Worm (Caenorhabditis elegans): ENCODE measurements around the gene dna-2.

Gene dna-2

DNA sequence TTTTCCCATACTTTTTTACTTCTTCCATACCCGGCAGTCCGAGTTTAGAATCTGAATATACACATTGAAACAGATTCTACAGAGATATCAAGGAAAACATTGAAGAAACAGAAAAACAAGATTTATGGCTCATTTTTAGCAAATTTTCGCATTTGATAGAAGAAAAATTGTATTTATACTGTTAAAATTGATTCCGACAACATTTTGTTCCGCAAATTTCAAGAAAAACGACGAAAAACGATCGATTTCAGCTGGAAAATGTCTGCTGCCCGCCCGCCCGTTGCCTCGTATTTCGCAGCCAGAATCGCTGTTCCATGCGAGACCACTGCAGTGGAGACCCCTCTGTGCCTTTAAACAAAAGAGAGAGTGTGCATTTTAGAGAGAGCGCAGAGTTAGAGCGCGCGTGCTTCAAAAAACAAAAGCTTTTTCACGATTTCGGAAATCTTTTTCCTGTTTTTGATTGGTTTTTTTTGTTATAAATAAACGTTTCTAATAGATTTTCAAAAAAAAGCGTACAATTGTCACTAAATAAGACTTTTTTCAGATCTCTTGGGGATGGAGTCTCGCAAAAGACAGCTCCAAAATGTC is at the start of gene dna-2, which contains the start of gene patr-1 (continued):
- TF ChIP-seq F57C9.4 (tag; optimal IDR thresholded peaks at IDR 0.05) (no peak), ztf-26 (tag; optimal IDR thresholded peaks at IDR 0.05) (no peak), lsl-1 (GFP tag; optimal IDR thresholded peaks at IDR 0.05) (peak; percentile 65), pbrm-1 (GFP tag; IDR thresholded peaks at IDR 0.05) (no peak), attf-3 (GFP tag; conservative IDR thresholded peaks at IDR 0.05) (no peak), madf-10 (tag; optimal IDR thresholded peaks at IDR 0.05) (no peak), F37B4.10 (GFP tag; IDR thresholded peaks at IDR 0.05) (no peak), C06A6.2 (GFP tag; conservative IDR thresholded peaks at IDR 0.05) (no peak), B0336.3 (GFP tag; IDR thresholded peaks at IDR 0.05) (no peak), Y56A3A.18 (GFP tag; IDR thresholded peaks at IDR 0.05) (no peak), cebp-1 (GFP tag; IDR thresholded peaks at IDR 0.05) (no peak), cebp-1 (tag; optimal IDR thresholded peaks at IDR 0.05) (peak; percentile 63), ekl-4 (GFP tag; IDR thresholded peaks at IDR 0.05) (0 out of 2 replicates have a peak, but pooled peaks have one; percentile 8), F57A8.1 (GFP tag; optimal IDR thresholded peaks at IDR 0.05) (no peak), ZK185.1 (tag; optimal IDR thresholded peaks at IDR 0.05; ENCODE audit: poor library complexity, severe bottlenecking) (no peak), C17E4.6 (GFP tag; IDR thresholded peaks at IDR 0.05) (no peak), aptf-2 (GFP tag; conservative IDR thresholded peaks at IDR 0.05) (no peak), F23B12.7 (tag; optimal IDR thresholded peaks at IDR 0.05; ENCODE audit: insufficient read depth) (peak; percentile 63), zfh-2 (GFP tag; conservative IDR thresholded peaks at IDR 0.05) (peak; percentile 59; the same call in 1 of the 2 replicates), nhr-80 (tag; optimal IDR thresholded peaks at IDR 0.05) (peak; percentile 24), ztf-25 (GFP tag; IDR thresholded peaks at IDR 0.05) (no peak), tbp1 (GFP tag; optimal IDR thresholded peaks at IDR 0.05) (peak; percentile 1), ceh-79 (tag; optimal IDR thresholded peaks at IDR 0.05) (no peak), Y67H2A.10 (GFP tag; conservative IDR thresholded peaks at IDR 0.05) (no peak), tlf-1 (GFP tag; optimal IDR thresholded peaks at IDR 0.05) (no peak), ztf-28 (GFP tag; IDR thresholded peaks at IDR 0.05) (no peak), hmg-20 (GFP tag; IDR thresholded peaks at IDR 0.05) (no peak), zim-3 (tag; optimal IDR thresholded peaks at IDR 0.05) (no peak), rcor-1 (GFP tag; IDR thresholded peaks at IDR 0.05) (no peak), akir-1 (GFP tag; optimal IDR thresholded peaks at IDR 0.05) (no peak), ceh-40 (GFP tag; IDR thresholded peaks at IDR 0.05) (no peak), bed-1 (GFP tag; IDR thresholded peaks at IDR 0.05) (no peak), B0261.1 (tag; optimal IDR thresholded peaks at IDR 0.05) (no peak), ceh-27 (GFP tag; optimal IDR thresholded peaks at IDR 0.05) (peak; percentile 6), cebp-2 (GFP tag; IDR thresholded peaks at IDR 0.05) (no peak), lin-26 (GFP tag; IDR thresholded peaks at IDR 0.05) (no peak), aptf-3 (GFP tag; IDR thresholded peaks at IDR 0.05) (no peak), B0035.1 (tag; optimal IDR thresholded peaks at IDR 0.05) (no peak), madf-6 (GFP tag; IDR thresholded peaks at IDR 0.05) (peak; percentile 57), chd-7 (tag; optimal IDR thresholded peaks at IDR 0.05) (no peak), bed-2 (GFP tag; IDR thresholded peaks at IDR 0.05) (no peak), Y53F4B.3 (GFP tag; IDR thresholded peaks at IDR 0.05) (no peak), F33H1.4 (GFP tag; IDR thresholded peaks at IDR 0.05) (peak; percentile 82), T26A5.8 (tag; optimal IDR thresholded peaks at IDR 0.05) (no peak), hsf-1 (GFP tag; IDR thresholded peaks at IDR 0.05) (no peak), him-1 (tag; optimal IDR thresholded peaks at IDR 0.05) (no peak), nhr-27 (tag; optimal IDR thresholded peaks at IDR 0.05) (no peak), hrde-1 (tag; optimal IDR thresholded peaks at IDR 0.05; ENCODE audit: borderline replicate concordance) (no peak), ztf-18 (tag; optimal IDR thresholded peaks at IDR 0.05) (peak; percentile 16)

All from whole organism, young adult.